Worm (Caenorhabditis elegans) whole organism, L4/young adult: ENCODE results near the gene czw-1.

Experiments
- W03F9.2 ChIP-seq: fragments of 150-350 bp; optimal IDR thresholded peaks from 2 replicates; lab custom pipeline; 2014; ENCODE audit warnings: missing biosample characterization, missing genetic modification characterization
- him-1 ChIP-seq: sonication (generic microtip); optimal IDR thresholded peaks from 2 replicates; lab custom pipeline; 2016; ENCODE audit warnings: missing genotype, missing genetic modification reagents, missing genetic modification characterization, missing compliant biosample characterization

DNA sequence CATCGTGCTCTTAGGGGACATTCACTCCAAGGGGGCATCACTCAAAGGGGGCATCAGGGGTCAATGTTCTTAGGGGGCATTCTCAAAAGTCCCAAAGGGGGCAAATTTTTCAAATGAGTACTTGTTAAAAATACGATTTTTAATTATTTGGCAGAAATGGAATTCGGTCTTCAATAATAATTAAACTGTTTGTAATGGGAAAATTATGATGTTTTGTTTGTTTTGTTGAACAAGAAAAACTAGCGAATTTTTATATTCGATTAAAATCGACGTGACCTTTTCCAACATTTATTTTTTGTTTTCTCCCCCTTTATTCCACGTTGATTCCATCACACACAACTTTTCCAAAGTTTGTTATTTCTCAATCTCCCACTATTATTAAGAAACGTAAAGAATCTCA, 20.4 kb upstream of the czw-1 start, which contains the start of gene F57H12.5:
- TF ChIP-seq him-1 (tag; lab: Kevin White, UChicago) (no peak), W03F9.2 (tag; lab: Kevin White, UChicago) (no peak)
